Fruit fly (Drosophila melanogaster) whole organism, wandering third instar larva: Measurements from ENCODE around the gene ImpE1.

ENCODE experiments used
- Abd-B ChIP-seq: fragments of >200 bp; optimal IDR thresholded peaks from 2 replicates; lab custom pipeline; 2017; ENCODE audit warnings: missing biosample characterization, missing genetic modification characterization
- CrebA ChIP-seq: fragments of 200-800 bp; sonication (Bioruptor generic); optimal IDR thresholded peaks from 2 replicates; lab custom pipeline; 2016; ENCODE audit warnings: missing biosample characterization, mild to moderate bottlenecking, missing genetic modification characterization, borderline replicate concordance
- GATAd ChIP-seq: sonication (Bioruptor generic); optimal IDR thresholded peaks from 2 replicates; lab custom pipeline; 2016; ENCODE audit warnings: missing biosample characterization, missing genetic modification characterization
- HLH106 ChIP-seq: fragments of 200-800 bp; optimal IDR thresholded peaks from 3 replicates; lab custom pipeline; 2019; ENCODE audit warnings: missing biosample characterization, mild to moderate bottlenecking, missing genetic modification characterization, moderate library complexity
- Jra ChIP-seq: sonication (Bioruptor generic); optimal IDR thresholded peaks from 2 replicates; lab custom pipeline; 2016; ENCODE audit warnings: missing biosample characterization, missing genetic modification characterization
- fru ChIP-seq: fragments of 200-800 bp; sonication (Bioruptor generic); optimal IDR thresholded peaks from 3 replicates; lab custom pipeline; 2016; ENCODE audit warnings: missing biosample characterization, mild to moderate bottlenecking, missing genetic modification characterization
- psq ChIP-seq: fragments of 200-800 bp; sonication (Bioruptor generic); optimal IDR thresholded peaks from 3 replicates; lab custom pipeline; 2017; ENCODE audit warnings: missing biosample characterization, mild to moderate bottlenecking, missing genetic modification characterization, moderate library complexity

DNA sequence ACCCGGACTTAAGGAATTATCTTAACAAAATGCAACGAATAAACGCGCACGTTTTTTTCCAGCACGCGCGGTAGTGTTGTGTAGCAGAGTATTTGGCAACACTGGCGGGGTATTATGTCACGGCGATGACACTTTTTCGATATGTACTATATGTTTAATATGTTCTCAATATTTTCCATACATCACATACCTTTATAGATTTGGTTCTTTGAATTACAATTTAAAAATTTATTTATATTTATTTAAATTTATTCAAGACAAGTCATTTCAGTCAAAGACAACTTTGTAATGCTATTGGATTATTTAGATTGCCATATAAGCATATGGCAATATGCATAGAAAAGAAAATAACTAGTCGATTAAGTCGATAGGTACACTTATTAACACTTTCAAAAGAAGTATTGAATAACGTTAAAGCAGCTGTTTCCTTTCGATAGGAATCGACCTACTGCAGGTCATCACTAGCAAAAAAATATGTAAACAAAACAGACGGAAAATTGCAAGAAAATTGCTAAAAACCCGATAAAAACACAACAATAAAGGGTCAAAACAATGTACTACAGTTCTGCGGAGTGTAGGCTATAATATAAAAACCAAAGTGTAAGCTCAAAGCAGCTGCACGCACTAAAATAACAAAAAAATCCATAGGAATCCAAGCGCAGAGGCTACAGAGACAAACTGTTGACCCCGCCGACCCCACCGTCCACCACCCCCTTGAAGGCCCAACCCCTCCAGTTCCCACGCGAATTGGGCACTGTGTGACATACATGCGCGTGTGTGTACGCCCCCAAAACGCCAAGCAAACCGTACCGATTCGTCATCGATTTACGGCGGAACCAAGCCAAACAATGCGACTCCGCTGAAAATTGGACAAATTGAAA, 25.9 kb upstream of the ImpE1 start, which contains the start of the genes CG7182 and GAPcenA:
- peak; percentile 62 for TF ChIP-seq Jra (GFP tag; lab: Kevin White, UChicago)
- TF ChIP-seq CrebA (GFP tag; lab: Kevin White, UChicago) = no peak
- TF ChIP-seq HLH106 (tag; lab: Kevin White, UChicago) = peak; percentile 87
- TF ChIP-seq Abd-B (GFP tag; lab: Kevin White, UChicago) = no peak
- peak; percentile 79 for TF ChIP-seq psq (GFP tag; lab: Kevin White, UChicago)
- TF ChIP-seq GATAd = no peak
- peak; percentile 75 for TF ChIP-seq fru (GFP tag; lab: Kevin White, UChicago)
